Worm (Caenorhabditis elegans): ENCODE measurements around the gene lrr-1.

lrr-1 gene

DNA sequence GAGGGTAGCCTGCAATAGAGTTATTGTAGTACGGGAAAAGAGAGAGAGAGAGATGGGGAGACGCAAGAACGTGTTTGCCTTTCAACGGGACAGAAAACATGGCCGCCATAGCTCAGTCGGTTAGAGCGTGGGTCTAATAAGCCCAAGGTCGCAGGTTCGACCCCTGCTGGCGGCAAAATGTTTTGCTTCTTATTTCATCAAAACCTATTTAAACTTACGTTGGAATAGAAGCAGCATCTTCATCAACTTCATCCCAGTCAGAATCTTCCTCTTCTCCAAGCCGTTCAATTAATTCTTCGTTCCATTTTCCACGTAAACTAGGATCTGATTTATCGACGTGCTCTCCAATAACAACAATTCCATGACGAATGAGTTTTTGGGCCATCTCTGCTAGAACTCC, 3.6 kb downstream of the lrr-1 start:
- peak; percentile 88 for TF ChIP-seq pha-2 (tag; optimal IDR thresholded peaks at IDR 0.05)
- peak; percentile 76 for TF ChIP-seq ahr-1 (tag; optimal IDR thresholded peaks at IDR 0.05)
- peak; percentile 86 for TF ChIP-seq F13H6.1 (tag; optimal IDR thresholded peaks at IDR 0.05)
- TF ChIP-seq ceh-48 (tag; optimal IDR thresholded peaks at IDR 0.05), result peak; percentile 77
- TF ChIP-seq ceh-19 (GFP tag; optimal IDR thresholded peaks at IDR 0.05), result peak; percentile 83
- TF ChIP-seq pat-9 (tag; optimal IDR thresholded peaks at IDR 0.05), result peak; percentile 88
- peak; percentile 77; the same call in 1 of the 2 replicates for TF ChIP-seq ceh-45 (GFP tag; IDR thresholded peaks at IDR 0.05)
- TF ChIP-seq unc-3 (GFP tag; conservative IDR thresholded peaks at IDR 0.05), result peak; percentile 86
- TF ChIP-seq unc-3 (tag; optimal IDR thresholded peaks at IDR 0.05), result peak; percentile 81
- peak; percentile 81 for TF ChIP-seq madf-2 (tag; optimal IDR thresholded peaks at IDR 0.05)
- peak; percentile 49 for TF ChIP-seq ceh-9 (tag; optimal IDR thresholded peaks at IDR 0.05)
- peak; percentile 87 for TF ChIP-seq gmeb-2 (tag; optimal IDR thresholded peaks at IDR 0.05)
- peak; percentile 85 for TF ChIP-seq tbx-2 (tag; optimal IDR thresholded peaks at IDR 0.05)
- peak; percentile 83 for TF ChIP-seq dve-1 (tag; optimal IDR thresholded peaks at IDR 0.05)
- peak; percentile 97 for TF ChIP-seq hlh-6 (tag; optimal IDR thresholded peaks at IDR 0.05)
- TF ChIP-seq sdc-2 (tag; optimal IDR thresholded peaks at IDR 0.05), result peak; percentile 90
- no peak for TF ChIP-seq lim-6 (tag; optimal IDR thresholded peaks at IDR 0.05)
- TF ChIP-seq ztf-16 (tag; optimal IDR thresholded peaks at IDR 0.05), result peak; percentile 86
- no peak for TF ChIP-seq fkh-10 (GFP tag; optimal IDR thresholded peaks at IDR 0.05)
- TF ChIP-seq nhr-11 (tag; optimal IDR thresholded peaks at IDR 0.05), result no peak
- peak; percentile 87 for TF ChIP-seq nhr-232 (tag; optimal IDR thresholded peaks at IDR 0.05)
- peak; percentile 90 for TF ChIP-seq ceh-6 (GFP tag; optimal IDR thresholded peaks at IDR 0.05)
- TF ChIP-seq fax-1 (tag; optimal IDR thresholded peaks at IDR 0.05), result peak; percentile 82
- TF ChIP-seq ceh-34 (tag; optimal IDR thresholded peaks at IDR 0.05), result peak; percentile 91
- TF ChIP-seq unc-55 (GFP tag; optimal IDR thresholded peaks at IDR 0.05), result no peak
- peak; percentile 77 for TF ChIP-seq ceh-14 (tag; optimal IDR thresholded peaks at IDR 0.05)
- TF ChIP-seq rnt-1 (tag; optimal IDR thresholded peaks at IDR 0.05), result peak; percentile 58
- peak; percentile 54 for TF ChIP-seq odd-2 (tag; optimal IDR thresholded peaks at IDR 0.05)
- no peak for TF ChIP-seq ets-4 (tag; optimal IDR thresholded peaks at IDR 0.05)
- no peak for TF ChIP-seq hlh-30 (tag; optimal IDR thresholded peaks at IDR 0.05; ENCODE audit: insufficient read depth)
- peak; percentile 86 for TF ChIP-seq C08G9.2 (tag; optimal IDR thresholded peaks at IDR 0.05)
- TF ChIP-seq hlh-8 (tag; optimal IDR thresholded peaks at IDR 0.05), result peak; percentile 79
- peak; percentile 85 for TF ChIP-seq C38D4.7 (GFP tag; optimal IDR thresholded peaks at IDR 0.05)
- TF ChIP-seq pqm-1 (tag; optimal IDR thresholded peaks at IDR 0.05), result peak; percentile 73
- TF ChIP-seq K02D7.2 (tag; optimal IDR thresholded peaks at IDR 0.05), result peak; percentile 86
- TF ChIP-seq eyg-1 (tag; optimal IDR thresholded peaks at IDR 0.05), result peak; percentile 88
- TF ChIP-seq T23F11.4 (GFP tag; optimal IDR thresholded peaks at IDR 0.05), result peak; percentile 77
- TF ChIP-seq tbx-7 (tag; optimal IDR thresholded peaks at IDR 0.05), result peak; percentile 7
- peak; percentile 78 for TF ChIP-seq nfya-1 (tag; optimal IDR thresholded peaks at IDR 0.05)
- TF ChIP-seq ttx-3 (tag; optimal IDR thresholded peaks at IDR 0.05), result peak; percentile 81
- peak; percentile 91 for TF ChIP-seq ceh-18 (tag; optimal IDR thresholded peaks at IDR 0.05)
- TF ChIP-seq ref-2 (tag; optimal IDR thresholded peaks at IDR 0.05), result peak; percentile 90
- peak; percentile 100 for TF ChIP-seq elt-2 (tag; optimal IDR thresholded peaks at IDR 0.05)
- peak; percentile 75 for TF ChIP-seq lin-11 (tag; optimal IDR thresholded peaks at IDR 0.05)
- peak; percentile 54 for TF ChIP-seq sox-2 (GFP tag; IDR thresholded peaks at IDR 0.05)
- peak; percentile 89 for TF ChIP-seq unc-86 (tag; optimal IDR thresholded peaks at IDR 0.05)
- peak; percentile 58 for TF ChIP-seq mec-3 (tag; optimal IDR thresholded peaks at IDR 0.05; ENCODE audit: borderline replicate concordance)
- peak; percentile 75 for TF ChIP-seq ceh-31 (tag; optimal IDR thresholded peaks at IDR 0.05)
- no peak for TF ChIP-seq ceh-30 (tag; optimal IDR thresholded peaks at IDR 0.05)
- TF ChIP-seq dmd-4 (tag; optimal IDR thresholded peaks at IDR 0.05; ENCODE audit: borderline replicate concordance), result peak; percentile 55
- TF ChIP-seq syd-9 (tag; optimal IDR thresholded peaks at IDR 0.05), result peak; percentile 84
- TF ChIP-seq fkh-6 (tag; optimal IDR thresholded peaks at IDR 0.05), result peak; percentile 84
- no peak for TF ChIP-seq pax-1 (tag; optimal IDR thresholded peaks at IDR 0.05)

All from whole organism, late embryonic.